Worm (Caenorhabditis elegans) whole organism, early embryonic: ENCODE results near the gene B0391.14.

Source experiments
- B0310.2 ChIP-seq: sonication (generic microtip); optimal IDR thresholded peaks from 2 replicates; lab custom pipeline; 2016; ENCODE audit warnings: mild to moderate bottlenecking, missing genetic modification characterization, missing compliant biosample characterization
- F13C5.2 ChIP-seq: sonication (generic microtip); optimal IDR thresholded peaks from 2 replicates; lab custom pipeline; 2017; ENCODE audit warnings: mild to moderate bottlenecking, missing genetic modification characterization, inconsistent platforms, missing compliant biosample characterization
- aly-1 ChIP-seq: sonication (generic microtip); optimal IDR thresholded peaks from 2 replicates; lab custom pipeline; 2016; ENCODE audit warnings: missing genetic modification characterization, missing compliant biosample characterization
- ama-1 ChIP-seq: fragments of 150-350 bp; optimal IDR thresholded peaks from 2 replicates; lab custom pipeline; 2014
- ceh-13 ChIP-seq: fragments of 200-800 bp; sonication (Bioruptor generic); optimal IDR thresholded peaks from 2 replicates; lab custom pipeline; 2018; ENCODE audit warnings: mild to moderate bottlenecking, missing genetic modification characterization, missing compliant biosample characterization
- ceh-36 ChIP-seq: sonication (generic microtip); optimal IDR thresholded peaks from 2 replicates; lab custom pipeline; 2016; ENCODE audit warnings: missing genetic modification characterization, inconsistent platforms, missing compliant biosample characterization
- ets-7 ChIP-seq: sonication (generic microtip); optimal IDR thresholded peaks from 2 replicates; lab custom pipeline; 2016; ENCODE audit warnings: missing genotype, missing genetic modification characterization, missing compliant biosample characterization
- flt-1 ChIP-seq: fragments of 200-800 bp; sonication (Bioruptor generic); IDR thresholded peaks from 2 replicates; pipeline ENCODE4 v1.3.6; 2022; ENCODE audit warnings: missing genetic modification characterization, missing compliant biosample characterization
- hmbx-1 ChIP-seq: sonication (generic microtip); optimal IDR thresholded peaks from 2 replicates; lab custom pipeline; 2016; ENCODE audit warnings: mild to moderate bottlenecking, missing genetic modification characterization, missing compliant biosample characterization
- hmg-4 ChIP-seq: fragments of 200-800 bp; sonication (Bioruptor generic); optimal IDR thresholded peaks from 2 replicates; lab custom pipeline; 2018; ENCODE audit warnings: mild to moderate bottlenecking, missing genetic modification characterization, missing compliant biosample characterization
- pes-1 ChIP-seq: fragments of 200-800 bp; sonication (Bioruptor generic); IDR thresholded peaks from 2 replicates; pipeline ENCODE4 v1.3.6; 2022; ENCODE audit warnings: missing genetic modification reagents, missing genetic modification characterization, missing compliant biosample characterization
- scrt-1 ChIP-seq: fragments of 200-800 bp; sonication (Bioruptor generic); IDR thresholded peaks from 2 replicates; pipeline ENCODE4 v1.3.6; 2022; ENCODE audit warnings: missing genetic modification characterization, missing compliant biosample characterization
- tbx-11 ChIP-seq: fragments of 200-800 bp; sonication (Bioruptor generic); IDR thresholded peaks from 2 replicates; pipeline ENCODE4 v1.3.6; 2022; ENCODE audit warnings: missing genetic modification characterization, missing compliant biosample characterization
- tra-4 ChIP-seq: sonication (generic microtip); optimal IDR thresholded peaks from 2 replicates; lab custom pipeline; 2017; ENCODE audit warnings: missing genetic modification characterization, missing compliant biosample characterization

DNA sequence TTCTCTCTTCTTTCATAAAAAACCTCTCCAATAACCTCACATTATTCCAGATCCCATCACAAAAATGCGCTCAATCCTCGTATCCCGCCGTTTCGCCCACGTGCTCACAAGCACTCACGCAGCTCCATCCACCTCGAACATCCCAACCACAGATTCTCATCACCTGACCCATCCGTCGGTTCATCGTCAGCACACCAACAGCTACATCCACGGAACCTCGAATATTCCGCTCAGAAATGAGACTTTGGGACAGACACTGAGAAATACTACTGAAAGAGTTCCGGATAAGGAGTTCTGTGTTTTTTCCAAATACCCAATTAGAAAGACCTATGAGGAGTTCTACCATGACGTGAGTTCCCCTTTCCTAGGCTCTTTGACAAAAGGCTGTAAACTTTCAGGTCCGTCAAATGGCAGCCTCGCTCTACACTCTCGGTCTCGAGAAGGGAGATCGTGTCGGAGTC is 32.3 kb downstream of the B0391.14 start, which contains the start of gene acs-2:
- TF ChIP-seq ceh-13 (no peak), ama-1 (lab: Kevin White, UChicago) (no peak), pes-1 (no peak), scrt-1 (GFP tag; lab: Robert Waterston, UW) (no peak), aly-1 (no peak), flt-1 (GFP tag; lab: Robert Waterston, UW) (no peak), ceh-36 (tag; lab: Kevin White, UChicago) (no peak), B0310.2 (no peak), F13C5.2 (no peak), tra-4 (tag; lab: Kevin White, UChicago) (no peak), hmg-4 (no peak), tbx-11 (no peak), hmbx-1 (tag; lab: Kevin White, UChicago) (no peak), ets-7 (tag; lab: Kevin White, UChicago) (no peak)
